Worm (Caenorhabditis elegans): ENCODE measurements around the gene ssu-1.

The ssu-1 gene

ce11 chrV:20133163-20133562, at the start of gene ssu-1:
Gene ssu-1 (minus strand): TSS chrV:20133263.
- TF ChIP-seq unc-62 (GFP tag; optimal IDR thresholded peaks at IDR 0.05) = no peak

DNA sequence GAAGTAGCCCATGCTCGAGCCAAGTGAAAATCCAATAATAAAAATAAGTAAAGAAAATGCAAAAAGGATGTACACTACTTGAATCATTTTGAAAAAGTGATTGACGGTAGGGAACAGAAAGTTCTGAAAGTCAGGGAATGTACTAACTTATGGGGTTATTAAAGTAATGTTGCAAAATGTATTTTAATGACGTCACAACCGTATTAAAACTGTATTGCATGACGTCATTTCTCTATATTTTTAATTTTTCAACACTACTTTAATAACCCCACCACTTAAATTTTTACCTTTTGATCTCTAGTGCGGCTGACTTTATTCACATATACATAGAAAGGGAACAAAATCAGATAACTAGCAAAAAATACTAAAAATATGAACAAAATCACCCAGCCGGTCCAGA, 49.2 kb upstream of the ssu-1 start:
- TF ChIP-seq unc-62 (GFP tag; optimal IDR thresholded peaks at IDR 0.05) = no peak

DNA sequence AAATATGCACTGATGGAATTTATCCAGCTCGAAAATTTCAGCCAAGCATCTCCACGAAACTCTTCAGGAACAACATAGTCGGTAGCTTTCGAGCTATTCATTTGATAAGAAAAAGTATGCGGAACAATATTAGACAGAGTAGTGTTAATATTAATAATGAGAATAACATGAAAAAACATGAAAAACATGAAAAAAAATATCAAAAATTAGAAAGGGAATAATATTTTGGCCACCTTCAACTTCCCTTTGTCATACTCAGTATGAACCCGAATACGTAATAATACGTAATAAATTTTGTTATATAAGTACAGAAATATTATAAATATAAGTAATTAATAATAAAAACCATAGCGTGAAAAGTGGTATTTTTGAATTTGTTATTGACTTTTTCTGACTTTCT, 38.9 kb upstream of the ssu-1 start, which contains the start of gene srw-39:
srw-39 (minus strand) TSS at position 101 of the 400 bp plus-strand sequence.
- TF ChIP-seq unc-62 (GFP tag; optimal IDR thresholded peaks at IDR 0.05) = no peak

ce11 chrV:20165808-20166207, 32.7 kb upstream of the ssu-1 start:
- no peak for TF ChIP-seq unc-62 (GFP tag; optimal IDR thresholded peaks at IDR 0.05)

DNA sequence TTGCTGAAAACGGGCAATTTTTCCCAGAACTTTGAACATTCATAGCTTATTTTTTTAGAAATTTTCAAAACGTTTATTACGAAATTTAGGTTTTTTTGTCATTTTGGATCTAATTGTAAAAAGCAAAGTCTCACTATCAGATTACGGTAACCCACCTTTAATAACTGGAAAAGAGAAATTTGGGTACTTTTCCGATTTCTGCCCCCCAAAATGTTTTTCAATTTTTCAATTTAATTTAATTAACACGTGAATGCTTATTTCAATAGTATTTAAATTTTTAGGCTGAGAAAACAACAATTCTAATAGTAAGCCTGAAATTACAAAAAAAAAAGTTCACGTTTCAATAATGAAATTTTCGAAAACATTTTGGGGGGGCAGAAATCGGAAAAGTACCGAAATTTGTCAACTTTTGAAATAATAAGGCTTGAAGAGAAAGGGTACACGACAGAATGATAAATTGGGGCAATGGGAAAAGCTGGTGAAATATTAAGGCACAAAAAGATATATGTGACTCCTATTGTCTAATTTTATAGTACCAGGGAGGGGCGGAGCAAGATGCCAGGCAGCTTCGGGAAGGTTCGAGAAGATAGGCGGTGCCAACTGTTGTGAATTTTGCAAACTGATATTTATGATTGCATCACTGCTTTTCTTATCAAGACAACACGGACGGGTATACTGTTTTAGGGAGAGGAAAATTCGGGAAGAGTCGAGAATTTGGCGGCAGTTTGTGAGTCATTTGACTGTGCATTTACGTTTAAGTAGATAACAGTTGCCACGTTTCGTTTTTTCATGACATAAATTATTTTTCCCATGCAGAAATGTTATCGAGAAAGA, 31.2 kb upstream of the ssu-1 start, which contains the start of gene F19B2.5:
F19B2.5 (minus strand) TSS at position 107 of the 834 bp plus-strand sequence.
- TF ChIP-seq unc-62 (GFP tag; optimal IDR thresholded peaks at IDR 0.05) = no peak

DNA sequence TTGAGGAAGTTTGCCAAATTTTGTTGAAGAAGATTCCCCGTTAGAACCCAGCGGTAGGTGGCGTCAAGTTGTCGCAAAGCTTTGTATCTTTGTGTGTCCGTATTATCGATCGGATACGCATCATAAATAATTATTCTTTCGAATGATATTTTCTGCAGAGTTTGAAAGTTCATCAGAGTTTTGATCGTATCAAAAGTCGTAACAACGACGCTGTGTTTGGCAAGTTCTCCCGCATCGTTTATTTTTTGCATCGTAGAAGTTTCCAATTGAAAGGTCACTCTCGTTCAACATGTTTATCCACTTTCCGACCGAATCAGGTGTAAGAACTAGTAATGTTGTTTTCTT, 30.0 kb upstream of the ssu-1 start:
- TF ChIP-seq unc-62 (GFP tag; optimal IDR thresholded peaks at IDR 0.05) = no peak

DNA sequence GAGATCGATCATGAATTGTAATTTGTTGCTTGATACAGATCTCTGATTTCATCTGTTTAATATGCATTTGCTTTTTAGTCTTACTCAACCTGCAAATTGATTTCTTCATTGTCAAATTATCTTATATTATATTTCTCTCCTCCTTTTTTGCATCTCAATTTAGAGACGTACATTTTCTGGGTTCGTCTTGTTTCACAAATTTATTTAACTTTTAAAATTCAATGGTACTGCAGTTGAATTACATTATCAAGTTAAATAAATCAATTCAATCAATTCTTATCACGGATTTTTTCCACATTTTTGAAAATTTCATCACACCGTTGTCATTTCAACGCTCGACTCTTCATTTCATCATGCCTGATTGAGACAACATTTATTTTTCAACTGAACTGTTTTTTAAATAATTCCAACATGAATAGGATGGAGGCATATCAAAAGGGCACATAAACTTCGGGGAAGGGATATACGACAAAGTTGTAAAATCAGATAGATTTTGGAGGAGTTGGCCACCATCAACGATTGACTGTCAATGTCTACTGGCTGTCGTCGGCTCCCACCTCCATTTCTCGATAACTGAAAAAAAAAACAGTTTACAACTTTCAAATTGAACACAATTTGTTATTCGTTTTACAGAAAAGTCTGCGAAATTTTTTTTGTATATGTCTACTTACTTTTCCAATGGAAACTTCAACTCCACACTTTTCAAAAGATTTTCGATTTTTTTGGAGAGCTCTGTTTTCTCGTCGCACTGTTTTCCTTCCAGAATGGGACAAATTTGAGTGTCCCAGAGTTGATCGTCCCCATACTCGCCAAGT, 29.4 kb upstream of the ssu-1 start:
- TF ChIP-seq unc-62 (GFP tag; optimal IDR thresholded peaks at IDR 0.05) = no peak

ce11 chrV:20161781-20162289, 28.8 kb upstream of the ssu-1 start:
- TF ChIP-seq unc-62 (GFP tag; optimal IDR thresholded peaks at IDR 0.05) = no peak

DNA sequence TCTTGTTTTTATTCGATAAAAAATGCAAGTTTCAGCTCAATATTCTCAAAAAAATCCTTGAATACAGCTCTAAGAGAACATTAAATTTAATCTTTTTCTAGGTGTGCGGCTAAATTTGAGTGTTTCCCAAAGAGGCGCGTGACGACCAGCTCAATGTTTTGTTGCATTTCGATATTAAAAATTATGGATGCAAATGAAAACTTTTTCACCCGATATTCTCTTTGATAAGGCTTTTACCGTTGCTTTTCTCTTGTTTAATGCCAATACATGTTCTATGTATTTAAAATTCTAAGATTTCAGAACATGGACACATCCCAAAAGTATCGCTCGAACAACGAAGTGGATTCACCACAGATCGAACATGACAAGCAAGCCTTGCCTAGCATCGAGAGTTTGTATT, 25.2 kb upstream of the ssu-1 start, which contains the start of gene F19B2.6:
F19B2.6 (plus strand) TSS at position 301 of the 400 bp plus-strand sequence.
- TF ChIP-seq unc-62 (GFP tag; optimal IDR thresholded peaks at IDR 0.05) = no peak

DNA sequence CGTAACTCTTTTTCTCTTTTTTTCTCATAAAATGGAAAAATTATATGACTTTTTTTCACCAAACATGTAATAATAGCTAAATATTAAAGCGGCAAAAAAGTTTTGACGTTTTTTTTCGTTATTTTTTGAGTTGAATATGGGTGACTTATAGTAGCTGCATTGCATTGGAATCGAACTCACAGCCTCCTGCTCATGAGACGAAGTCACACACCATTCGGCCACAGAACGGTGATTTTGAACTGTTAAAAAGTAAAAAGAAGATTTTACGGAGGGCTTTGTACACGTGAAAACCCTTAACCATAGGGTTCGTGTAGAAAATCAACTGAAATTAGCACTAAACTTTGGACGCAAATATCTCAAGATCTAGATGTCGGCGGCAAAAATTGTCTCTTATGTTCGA, 18.8 kb upstream of the ssu-1 start:
- TF ChIP-seq unc-62 (GFP tag; optimal IDR thresholded peaks at IDR 0.05) = no peak

ce11 chrV:20151432-20151831, 18.4 kb upstream of the ssu-1 start, which contains the start of gene F19B2.7:
Gene F19B2.7 (plus strand): TSS chrV:20151732.
- no peak for TF ChIP-seq unc-62 (GFP tag; optimal IDR thresholded peaks at IDR 0.05)

- TF ChIP-seq unc-62 (GFP tag; optimal IDR thresholded peaks at IDR 0.05) = no peak
These were observed 14.7 kb upstream of the ssu-1 start, which contains the start of gene Y113G7A.13 for ce11 chrV:20147662-20148245. Gene Y113G7A.13 (plus strand): TSS chrV:20148195.

ce11 chrV:20143711-20144110, 10.6 kb upstream of the ssu-1 start:
- TF ChIP-seq unc-62 (GFP tag; optimal IDR thresholded peaks at IDR 0.05) = no peak

DNA sequence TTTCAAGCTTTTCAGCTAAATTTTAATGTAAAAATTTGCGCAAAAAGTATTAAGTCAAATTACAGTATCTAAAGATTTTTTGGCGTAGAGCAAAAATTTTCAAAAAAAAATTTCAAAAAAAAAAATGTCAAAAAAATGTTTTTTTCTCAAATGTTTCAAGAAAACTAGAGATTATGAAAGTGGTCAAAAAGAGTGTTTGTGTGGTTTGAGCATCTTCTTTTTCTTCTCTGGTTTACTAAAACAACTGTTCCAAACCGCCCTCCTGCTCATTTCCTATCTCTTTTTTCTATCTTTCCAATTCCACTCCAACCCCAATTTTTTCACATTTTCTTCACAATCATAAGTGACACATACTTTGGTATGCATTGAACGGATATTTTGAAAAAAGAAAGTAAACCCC, 9.2 kb upstream of the ssu-1 start, which contains the start of gene Y113G7A.12:
Y113G7A.12 (plus strand) TSS at position 301 of the 400 bp plus-strand sequence.
- no peak for TF ChIP-seq unc-62 (GFP tag; optimal IDR thresholded peaks at IDR 0.05)

- TF ChIP-seq unc-62 (GFP tag; optimal IDR thresholded peaks at IDR 0.05) = no peak
These were observed 5.5 kb upstream of the ssu-1 start, which contains the start of gene Y113G7A.14 for ce11 chrV:20138407-20139044. Gene Y113G7A.14 (minus strand): TSS chrV:20138457.

All from whole organism, dauer.